Fruit fly (Drosophila melanogaster) whole organism, embryonic: Measurements from ENCODE around the gene red.

ENCODE experiments used
- jigr1 ChIP-seq: fragments of 200-800 bp; sonication (Bioruptor generic); IDR thresholded peaks from 3 replicates; pipeline ENCODE4 v1.3.6; 2022; ENCODE audit warnings: missing biosample characterization, missing genetic modification characterization
- nom ChIP-seq: fragments of 200-800 bp; sonication (Bioruptor generic); optimal IDR thresholded peaks from 2 replicates; lab custom pipeline; 2017; ENCODE audit warnings: missing biosample characterization, missing genetic modification characterization, mild to moderate bottlenecking, moderate library complexity, missing genetic modification reagents

DNA sequence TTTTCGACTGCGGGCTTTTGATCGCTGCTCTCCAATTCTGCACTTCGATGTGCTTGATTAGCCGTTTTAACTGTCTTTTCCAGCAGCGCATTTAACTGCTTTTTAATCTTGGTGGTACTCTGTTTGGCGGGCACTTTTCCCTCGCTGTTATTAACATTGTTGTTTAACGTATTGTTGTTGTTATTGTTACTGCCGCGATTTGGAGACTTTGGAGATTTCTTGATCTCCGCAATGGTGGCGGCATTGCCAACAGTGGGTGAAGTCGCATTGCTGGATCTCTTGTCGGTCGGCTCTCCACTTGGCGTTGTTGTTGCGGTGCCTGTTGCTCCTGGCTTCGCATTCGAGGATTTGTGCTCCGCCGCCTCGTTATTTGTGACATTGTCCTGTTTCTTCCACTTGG, 41.8 kb downstream of the red start:
- TF ChIP-seq nom (GFP tag; lab: Kevin White, UChicago) (no peak), jigr1 (GFP tag; lab: Robert Waterston, UW) (no peak)
